Worm (Caenorhabditis elegans): Measurements from ENCODE around the gene ZK632.2.

DNA sequence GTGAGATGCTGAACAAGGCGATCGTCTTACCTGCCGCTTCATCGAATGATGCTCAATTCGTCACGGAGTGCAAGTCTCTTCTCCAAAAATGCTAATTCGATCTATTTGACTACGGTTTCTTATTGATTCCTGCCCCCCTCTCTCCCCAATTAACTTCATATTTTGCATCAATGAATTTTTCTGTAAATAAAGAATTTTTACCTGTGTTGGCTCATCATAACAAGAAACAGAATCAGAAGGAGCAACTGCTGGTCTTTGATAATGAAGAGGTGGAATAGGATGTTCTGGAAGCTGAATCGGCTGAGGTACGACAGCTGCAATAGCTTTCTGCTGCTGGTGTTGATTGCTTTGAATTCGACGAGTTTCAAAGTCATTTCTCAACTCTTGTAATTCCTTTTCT, 38.7 kb upstream of the ZK632.2 start:
- TF ChIP-seq ces-1 (GFP tag; optimal IDR thresholded peaks at IDR 0.05), result no peak
- no peak for TF ChIP-seq Y5F2A.4 (GFP tag; optimal IDR thresholded peaks at IDR 0.05)

Data from whole organism, L4 larva.